Worm (Caenorhabditis elegans): ENCODE results near the gene ugt-33.

- TF ChIP-seq ama-1 (optimal IDR thresholded peaks at IDR 0.05): no peak
- no peak for TF ChIP-seq mdl-1 (tag; optimal IDR thresholded peaks at IDR 0.05)
- TF ChIP-seq snpc-4 (tag; optimal IDR thresholded peaks at IDR 0.05): no peak
- no peak for TF ChIP-seq C34F6.9 (tag; optimal IDR thresholded peaks at IDR 0.05)
- no peak for TF ChIP-seq elt-1 (tag; optimal IDR thresholded peaks at IDR 0.05)
- no peak for TF ChIP-seq F13H6.1 (tag; optimal IDR thresholded peaks at IDR 0.05)
- TF ChIP-seq ceh-82 (tag; optimal IDR thresholded peaks at IDR 0.05): no peak
- no peak for TF ChIP-seq lin-39 (tag; optimal IDR thresholded peaks at IDR 0.05)
- no peak for TF ChIP-seq nhr-237 (tag; optimal IDR thresholded peaks at IDR 0.05)
- TF ChIP-seq zag-1 (tag; optimal IDR thresholded peaks at IDR 0.05): no peak
- no peak for TF ChIP-seq aly-2 (tag; optimal IDR thresholded peaks at IDR 0.05)
Measured at ce11 chrV:10484640-10485039, 8.6 kb upstream of the ugt-33 start, which contains the start of gene Y32F6B.1.

Measured in whole organism, L2 larva.